Worm (Caenorhabditis elegans) whole organism, early embryonic: ENCODE measurements around the gene K03H1.13.

ENCODE experiments used
- B0310.2 ChIP-seq: sonication (generic microtip); optimal IDR thresholded peaks from 2 replicates; lab custom pipeline; 2016; ENCODE audit warnings: mild to moderate bottlenecking, missing genetic modification characterization, missing compliant biosample characterization
- F13C5.2 ChIP-seq: sonication (generic microtip); optimal IDR thresholded peaks from 2 replicates; lab custom pipeline; 2017; ENCODE audit warnings: mild to moderate bottlenecking, missing genetic modification characterization, inconsistent platforms, missing compliant biosample characterization
- aly-1 ChIP-seq: sonication (generic microtip); optimal IDR thresholded peaks from 2 replicates; lab custom pipeline; 2016; ENCODE audit warnings: missing genetic modification characterization, missing compliant biosample characterization
- ama-1 ChIP-seq: fragments of 150-350 bp; optimal IDR thresholded peaks from 2 replicates; lab custom pipeline; 2014
- ceh-13 ChIP-seq: fragments of 200-800 bp; sonication (Bioruptor generic); optimal IDR thresholded peaks from 2 replicates; lab custom pipeline; 2018; ENCODE audit warnings: mild to moderate bottlenecking, missing genetic modification characterization, missing compliant biosample characterization
- ceh-36 ChIP-seq: sonication (generic microtip); optimal IDR thresholded peaks from 2 replicates; lab custom pipeline; 2016; ENCODE audit warnings: missing genetic modification characterization, inconsistent platforms, missing compliant biosample characterization
- ets-7 ChIP-seq: sonication (generic microtip); optimal IDR thresholded peaks from 2 replicates; lab custom pipeline; 2016; ENCODE audit warnings: missing genotype, missing genetic modification characterization, missing compliant biosample characterization
- flt-1 ChIP-seq: fragments of 200-800 bp; sonication (Bioruptor generic); IDR thresholded peaks from 2 replicates; pipeline ENCODE4 v1.3.6; 2022; ENCODE audit warnings: missing genetic modification characterization, missing compliant biosample characterization
- hmbx-1 ChIP-seq: sonication (generic microtip); optimal IDR thresholded peaks from 2 replicates; lab custom pipeline; 2016; ENCODE audit warnings: mild to moderate bottlenecking, missing genetic modification characterization, missing compliant biosample characterization
- hmg-4 ChIP-seq: fragments of 200-800 bp; sonication (Bioruptor generic); optimal IDR thresholded peaks from 2 replicates; lab custom pipeline; 2018; ENCODE audit warnings: mild to moderate bottlenecking, missing genetic modification characterization, missing compliant biosample characterization
- hnd-1 ChIP-seq: sonication (generic microtip); optimal IDR thresholded peaks from 2 replicates; lab custom pipeline; 2016; ENCODE audit warnings: missing genetic modification characterization, missing compliant biosample characterization
- pes-1 ChIP-seq: fragments of 200-800 bp; sonication (Bioruptor generic); IDR thresholded peaks from 2 replicates; pipeline ENCODE4 v1.3.6; 2022; ENCODE audit warnings: missing genetic modification reagents, missing genetic modification characterization, missing compliant biosample characterization
- scrt-1 ChIP-seq: fragments of 200-800 bp; sonication (Bioruptor generic); IDR thresholded peaks from 2 replicates; pipeline ENCODE4 v1.3.6; 2022; ENCODE audit warnings: missing genetic modification characterization, missing compliant biosample characterization
- sea-1 ChIP-seq: fragments of 200-800 bp; sonication (Bioruptor generic); conservative IDR thresholded peaks from 2 replicates; pipeline ENCODE4 v1.3.6; 2022; ENCODE audit warnings: missing genetic modification characterization, missing compliant biosample characterization
- tbx-11 ChIP-seq: fragments of 200-800 bp; sonication (Bioruptor generic); IDR thresholded peaks from 2 replicates; pipeline ENCODE4 v1.3.6; 2022; ENCODE audit warnings: missing genetic modification characterization, missing compliant biosample characterization
- tbx-37 ChIP-seq: fragments of 200-800 bp; sonication (Bioruptor generic); conservative IDR thresholded peaks from 2 replicates; pipeline ENCODE4 v1.3.6; 2022; ENCODE audit warnings: missing genetic modification reagents, missing genetic modification characterization, missing compliant biosample characterization
- tra-4 ChIP-seq: sonication (generic microtip); optimal IDR thresholded peaks from 2 replicates; lab custom pipeline; 2017; ENCODE audit warnings: missing genetic modification characterization, missing compliant biosample characterization

The K03H1.13 gene

ce11 chrIII:9913722-9914121 lies 36.4 kb downstream of the K03H1.13 start, which contains the start of gene cbp-3:
Gene cbp-3 (plus strand): TSS chrIII:9913993.
- TF ChIP-seq ama-1 (lab: Kevin White, UChicago), result no peak
- TF ChIP-seq flt-1, result no peak
- TF ChIP-seq ets-7 (tag; lab: Kevin White, UChicago), result no peak
- no peak for TF ChIP-seq B0310.2 (tag; lab: Kevin White, UChicago)
- no peak for TF ChIP-seq hnd-1 (tag; lab: Kevin White, UChicago)
- no peak for TF ChIP-seq pes-1 (GFP tag; lab: Robert Waterston, UW)
- TF ChIP-seq tbx-37 (GFP tag; lab: Robert Waterston, UW), result no peak

ce11 chrIII:9912998-9913397 lies 37.1 kb downstream of the K03H1.13 start:
- TF ChIP-seq ama-1 (lab: Kevin White, UChicago) (no peak), sea-1 (GFP tag; lab: Robert Waterston, UW) (no peak), tbx-37 (GFP tag; lab: Robert Waterston, UW) (no peak)

DNA sequence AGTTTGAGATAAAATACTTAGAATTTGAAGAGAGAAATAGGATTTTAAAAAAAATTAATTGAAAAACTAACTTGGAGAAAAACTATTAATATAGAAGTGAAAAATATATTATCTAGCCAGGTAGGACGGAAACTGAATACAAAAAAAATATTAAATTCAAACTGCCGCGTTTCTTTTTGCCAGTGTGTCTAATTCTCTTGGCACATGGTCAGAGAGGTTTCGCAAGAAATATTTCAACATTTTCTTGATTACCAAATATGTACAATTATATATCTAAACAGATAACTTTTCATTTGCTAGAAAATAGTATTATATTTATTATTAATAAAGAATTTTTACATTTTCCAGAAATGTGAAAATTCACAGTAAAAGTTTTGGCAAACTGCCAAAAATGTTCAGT lies 37.6 kb downstream of the K03H1.13 start:
- no peak for TF ChIP-seq ceh-13 (GFP tag; lab: Kevin White, UChicago)
- TF ChIP-seq scrt-1 (GFP tag; lab: Robert Waterston, UW), result no peak
- TF ChIP-seq hmg-4, result no peak
- no peak for TF ChIP-seq flt-1
- no peak for TF ChIP-seq B0310.2 (tag; lab: Kevin White, UChicago)

- TF ChIP-seq pes-1 (GFP tag; lab: Robert Waterston, UW) (no peak), tbx-37 (GFP tag; lab: Robert Waterston, UW) (no peak)
These were observed 39.3 kb downstream of the K03H1.13 start, which contains the start of the genes cyld-1 and F40F12.9 for ce11 chrIII:9910608-9911479. Gene cyld-1 (minus strand): TSS chrIII:9910658. Gene F40F12.9 (plus strand): TSS chrIII:9911328.

- no peak for TF ChIP-seq hmg-4
- no peak for TF ChIP-seq ceh-36
- TF ChIP-seq ets-7 (tag; lab: Kevin White, UChicago), result no peak
- TF ChIP-seq hmbx-1 (tag; lab: Kevin White, UChicago), result no peak
- TF ChIP-seq ama-1 (lab: Kevin White, UChicago), result no peak
- TF ChIP-seq B0310.2 (tag; lab: Kevin White, UChicago), result no peak
- no peak for TF ChIP-seq hnd-1 (tag; lab: Kevin White, UChicago)
- no peak for TF ChIP-seq tra-4 (tag; lab: Kevin White, UChicago)
- no peak for TF ChIP-seq sea-1 (GFP tag; lab: Robert Waterston, UW)
- TF ChIP-seq scrt-1 (GFP tag; lab: Robert Waterston, UW), result no peak
- TF ChIP-seq ceh-13 (GFP tag; lab: Kevin White, UChicago), result no peak
- no peak for TF ChIP-seq F13C5.2 (tag; lab: Kevin White, UChicago)
These were observed 41.4 kb downstream of the K03H1.13 start for ce11 chrIII:9908769-9909168.

DNA sequence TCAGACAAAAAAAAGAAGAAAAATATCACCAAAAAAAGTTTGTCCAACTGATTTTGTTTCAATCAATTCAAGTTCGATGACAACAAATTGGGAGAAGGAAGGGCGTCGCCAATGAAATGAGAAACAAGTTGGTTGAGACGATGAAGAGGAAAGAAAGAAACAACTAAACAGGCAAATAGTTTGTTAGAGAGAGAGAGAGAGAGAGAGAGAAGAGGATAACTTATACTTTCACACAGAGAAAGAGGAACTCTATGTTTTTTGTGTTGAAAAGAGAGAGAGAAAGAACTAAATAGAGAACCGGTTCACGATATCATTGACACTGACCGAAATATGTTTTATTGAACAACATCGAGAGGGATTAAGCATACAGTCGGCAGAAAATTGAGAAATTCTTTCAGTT lies 42.6 kb downstream of the K03H1.13 start:
- no peak for TF ChIP-seq pes-1 (GFP tag; lab: Robert Waterston, UW)
- no peak for TF ChIP-seq ceh-13 (GFP tag; lab: Kevin White, UChicago)
- TF ChIP-seq hmg-4, result no peak
- no peak for TF ChIP-seq B0310.2 (tag; lab: Kevin White, UChicago)
- no peak for TF ChIP-seq F13C5.2 (tag; lab: Kevin White, UChicago)
- TF ChIP-seq sea-1 (GFP tag; lab: Robert Waterston, UW), result no peak
- TF ChIP-seq hmbx-1 (tag; lab: Kevin White, UChicago), result no peak
- TF ChIP-seq ama-1 (lab: Kevin White, UChicago), result no peak
- no peak for TF ChIP-seq ceh-36
- no peak for TF ChIP-seq aly-1 (tag; lab: Kevin White, UChicago)
- no peak for TF ChIP-seq tbx-11
- no peak for TF ChIP-seq scrt-1 (GFP tag; lab: Robert Waterston, UW)
- TF ChIP-seq hnd-1 (tag; lab: Kevin White, UChicago), result no peak
- no peak for TF ChIP-seq tbx-37 (GFP tag; lab: Robert Waterston, UW)

- TF ChIP-seq tbx-37 (GFP tag; lab: Robert Waterston, UW), result no peak
- no peak for TF ChIP-seq scrt-1 (GFP tag; lab: Robert Waterston, UW)
- no peak for TF ChIP-seq pes-1 (GFP tag; lab: Robert Waterston, UW)
- no peak for TF ChIP-seq B0310.2 (tag; lab: Kevin White, UChicago)
- TF ChIP-seq hmbx-1 (tag; lab: Kevin White, UChicago), result no peak
- TF ChIP-seq ceh-36, result no peak
- no peak for TF ChIP-seq hnd-1 (tag; lab: Kevin White, UChicago)
- no peak for TF ChIP-seq ceh-13 (GFP tag; lab: Kevin White, UChicago)
- TF ChIP-seq ets-7 (tag; lab: Kevin White, UChicago), result no peak
- no peak for TF ChIP-seq F13C5.2 (tag; lab: Kevin White, UChicago)
- no peak for TF ChIP-seq tra-4 (tag; lab: Kevin White, UChicago)
- TF ChIP-seq flt-1, result no peak
- TF ChIP-seq tbx-11, result no peak
- TF ChIP-seq sea-1 (GFP tag; lab: Robert Waterston, UW), result no peak
- no peak for TF ChIP-seq aly-1 (tag; lab: Kevin White, UChicago)
These were observed 44.8 kb downstream of the K03H1.13 start for ce11 chrIII:9905307-9905706.
